Fruit fly (Drosophila melanogaster): ENCODE results near the gene rgn.

The rgn gene

dm6 chr3L:21363926-21364537 is 18.3 kb upstream of the rgn start (continued):
- no peak for TF ChIP-seq CG34406 (GFP tag; optimal IDR thresholded peaks at IDR 0.05)
- TF ChIP-seq Hr39 (GFP tag; optimal IDR thresholded peaks at IDR 0.05): no peak
- no peak for TF ChIP-seq Eip93F (GFP tag; optimal IDR thresholded peaks at IDR 0.05)
- peak; percentile 1 for TF ChIP-seq Eip75B (GFP tag; optimal IDR thresholded peaks at IDR 0.05)
- TF ChIP-seq CG6163 (GFP tag; IDR thresholded peaks at IDR 0.05): no peak
- no peak for TF ChIP-seq CG10631 (GFP tag; optimal IDR thresholded peaks at IDR 0.05)
- TF ChIP-seq Sox102F (GFP tag; optimal IDR thresholded peaks at IDR 0.05): no peak
- no peak for TF ChIP-seq Sox15 (GFP tag; optimal IDR thresholded peaks at IDR 0.05)
- TF ChIP-seq fd59A (GFP tag; optimal IDR thresholded peaks at IDR 0.05): no peak
- no peak for TF ChIP-seq CG6854 (GFP tag; optimal IDR thresholded peaks at IDR 0.05)
- TF ChIP-seq CG11902 (GFP tag; optimal IDR thresholded peaks at IDR 0.05): no peak
- TF ChIP-seq Smox (GFP tag; optimal IDR thresholded peaks at IDR 0.05): no peak
- TF ChIP-seq CG6808 (GFP tag; optimal IDR thresholded peaks at IDR 0.05): no peak
- TF ChIP-seq salr (GFP tag; optimal IDR thresholded peaks at IDR 0.05): no peak
- peak; percentile 85 for TF ChIP-seq Gug (GFP tag; IDR thresholded peaks at IDR 0.05)
- no peak for TF ChIP-seq CG3919 (GFP tag; optimal IDR thresholded peaks at IDR 0.05)
- peak; percentile 54 for TF ChIP-seq Eip78C (GFP tag)
- TF ChIP-seq acj6 (GFP tag; optimal IDR thresholded peaks at IDR 0.05): peak; percentile 11
- peak; percentile 44 for TF ChIP-seq spab (GFP tag; optimal IDR thresholded peaks at IDR 0.05)
- peak; percentile 56 for TF ChIP-seq CG32006 (GFP tag; optimal IDR thresholded peaks at IDR 0.05)
- peak; percentile 11 for TF ChIP-seq OdsH (GFP tag; optimal IDR thresholded peaks at IDR 0.05)
- TF ChIP-seq Blimp-1 (GFP tag; optimal IDR thresholded peaks at IDR 0.05): no peak
- no peak for TF ChIP-seq Hr38 (GFP tag; optimal IDR thresholded peaks at IDR 0.05)
- TF ChIP-seq Lpt (GFP tag; optimal IDR thresholded peaks at IDR 0.05): peak; percentile 82
- TF ChIP-seq CG4318 (GFP tag; optimal IDR thresholded peaks at IDR 0.05): no peak
- TF ChIP-seq CG16779 (tag; optimal IDR thresholded peaks at IDR 0.05): no peak
- TF ChIP-seq achi (GFP tag; optimal IDR thresholded peaks at IDR 0.05): peak; percentile 11
- no peak for TF ChIP-seq svp (GFP tag)
- no peak for TF ChIP-seq lz (GFP tag; optimal IDR thresholded peaks at IDR 0.05)
- no peak for TF ChIP-seq vri (GFP tag; optimal IDR thresholded peaks at IDR 0.05)
- TF ChIP-seq Ets96B (tag; optimal IDR thresholded peaks at IDR 0.05): no peak
- peak; percentile 85 for TF ChIP-seq eg (GFP tag; IDR thresholded peaks at IDR 0.05)
- TF ChIP-seq pdm3 (GFP tag; optimal IDR thresholded peaks at IDR 0.05): peak; percentile 29

- peak; percentile 2 for TF ChIP-seq svp (GFP tag)
- TF ChIP-seq CG8632 (GFP tag; optimal IDR thresholded peaks at IDR 0.05): no peak
- no peak for TF ChIP-seq CG10631 (GFP tag; optimal IDR thresholded peaks at IDR 0.05)
- no peak for TF ChIP-seq Eip78C (GFP tag)
Observed at dm6 chr3L:21371230-21371629, 11.1 kb upstream of the rgn start.

- TF ChIP-seq ss (GFP tag; optimal IDR thresholded peaks at IDR 0.05) (no peak), Hr39 (GFP tag; optimal IDR thresholded peaks at IDR 0.05) (no peak), eg (GFP tag; IDR thresholded peaks at IDR 0.05) (no peak), CG1621 (tag; optimal IDR thresholded peaks at IDR 0.05) (no peak), pdm3 (GFP tag; optimal IDR thresholded peaks at IDR 0.05) (no peak), CG32006 (GFP tag; optimal IDR thresholded peaks at IDR 0.05) (no peak), acj6 (GFP tag; optimal IDR thresholded peaks at IDR 0.05) (no peak), CG34406 (GFP tag; optimal IDR thresholded peaks at IDR 0.05) (no peak)
Observed at dm6 chr3L:21380126-21380525, 2.2 kb upstream of the rgn start.

DNA sequence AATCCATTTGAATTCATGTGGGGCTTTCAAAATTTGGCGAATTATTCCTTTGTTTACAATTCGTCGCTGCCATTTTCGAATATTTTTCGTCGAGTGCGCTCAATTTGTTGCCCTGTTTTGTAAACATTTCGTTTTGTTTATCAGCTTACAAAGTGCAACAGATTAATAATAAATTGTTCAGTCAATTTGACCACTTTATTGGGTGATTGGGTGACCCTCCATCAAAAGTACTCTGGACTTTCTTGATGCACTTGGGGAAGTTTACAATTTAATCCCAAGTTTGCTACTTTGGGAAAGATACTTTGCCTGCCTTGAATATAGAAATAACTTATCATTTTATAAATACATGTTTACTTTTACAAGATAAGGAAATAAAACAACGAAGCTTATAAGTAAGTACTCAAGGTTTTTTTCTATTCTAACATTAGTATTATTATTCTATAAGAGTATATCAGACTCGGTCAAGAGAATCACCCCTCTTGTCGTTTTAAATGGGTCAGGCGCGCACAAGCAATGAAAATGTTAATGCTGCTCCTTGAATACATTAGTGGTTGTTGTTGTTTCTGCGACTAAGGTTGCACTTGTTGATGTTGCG is 1.6 kb upstream of the rgn start:
- TF ChIP-seq CG3032 (tag; optimal IDR thresholded peaks at IDR 0.05): no peak
- TF ChIP-seq salr (GFP tag; optimal IDR thresholded peaks at IDR 0.05): no peak
- no peak for TF ChIP-seq Met (GFP tag; optimal IDR thresholded peaks at IDR 0.05)
- TF ChIP-seq Ets21C (GFP tag; optimal IDR thresholded peaks at IDR 0.05): no peak
- TF ChIP-seq esn (GFP tag; optimal IDR thresholded peaks at IDR 0.05): no peak
- no peak for TF ChIP-seq cyc (GFP tag; optimal IDR thresholded peaks at IDR 0.05)
- no peak for TF ChIP-seq CG31627 (GFP tag; optimal IDR thresholded peaks at IDR 0.05)
- no peak for TF ChIP-seq Eip75B (GFP tag; optimal IDR thresholded peaks at IDR 0.05)
- TF ChIP-seq CG6808 (GFP tag; optimal IDR thresholded peaks at IDR 0.05): no peak
- TF ChIP-seq CG9139 (GFP tag; optimal IDR thresholded peaks at IDR 0.05): no peak
- TF ChIP-seq CG8632 (GFP tag; optimal IDR thresholded peaks at IDR 0.05): no peak
- peak; percentile 65 for TF ChIP-seq Eip78C (GFP tag)
- TF ChIP-seq svp (GFP tag): peak; percentile 97
- TF ChIP-seq CG10669 (GFP tag; optimal IDR thresholded peaks at IDR 0.05): no peak
- no peak for TF ChIP-seq CG34406 (GFP tag; optimal IDR thresholded peaks at IDR 0.05)

Measured in whole organism, prepupa.